Worm (Caenorhabditis elegans): ENCODE measurements around the gene Y16B4A.2.

The Y16B4A.2 gene

DNA sequence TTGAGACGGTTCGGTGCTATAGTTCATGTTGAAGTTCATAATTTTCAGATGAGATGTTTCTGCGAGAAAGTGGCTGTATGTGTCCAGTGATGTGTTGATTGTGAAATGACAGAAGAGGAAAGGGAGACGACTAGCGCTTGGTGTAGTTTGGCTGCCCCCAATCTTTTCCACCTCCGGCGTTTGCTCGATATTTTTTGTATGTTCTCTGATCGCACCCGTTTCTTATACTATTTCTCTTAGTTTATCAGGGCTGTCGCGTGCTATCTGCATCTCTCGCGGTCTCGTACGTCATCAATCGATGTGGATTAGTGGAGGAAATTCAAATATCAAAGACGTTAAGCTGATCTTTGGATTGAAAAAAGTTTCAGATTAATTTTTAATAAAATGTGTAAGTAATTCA is 39.1 kb upstream of the Y16B4A.2 start, which contains the start of gene atf-4 (continued):
- TF ChIP-seq fos-1 (tag; optimal IDR thresholded peaks at IDR 0.05) (no peak), lir-3 (tag; optimal IDR thresholded peaks at IDR 0.05) (no peak), nhr-28 (tag; optimal IDR thresholded peaks at IDR 0.05) (peak; percentile 86), T20F7.1 (GFP tag; optimal IDR thresholded peaks at IDR 0.05) (no peak), hif-1 (tag; optimal IDR thresholded peaks at IDR 0.05) (peak in 1 of 2 experiments; percentile 37), pha-4 (GFP tag; IDR thresholded peaks at IDR 0.05) (no peak), pha-4 (tag; optimal IDR thresholded peaks at IDR 0.05) (peak; percentile 39), hmg-1.1 (GFP tag; IDR thresholded peaks at IDR 0.05) (peak; percentile 36; the same call in 1 of the 2 replicates), cey-2 (tag; optimal IDR thresholded peaks at IDR 0.05; ENCODE audit: borderline replicate concordance, insufficient read depth) (no peak), T26A8.4 (GFP tag; IDR thresholded peaks at IDR 0.05) (peak; percentile 62; the same call in 1 of the 2 replicates), dmd-8 (GFP tag; IDR thresholded peaks at IDR 0.05) (peak; percentile 65; the same call in 1 of the 2 replicates), lin-1 (GFP tag; IDR thresholded peaks at IDR 0.05) (peak; percentile 68), madf-9 (GFP tag; conservative IDR thresholded peaks at IDR 0.05) (no peak), duxl-1 (tag; optimal IDR thresholded peaks at IDR 0.05; ENCODE audit: poor library complexity) (no peak), dve-1 (tag; optimal IDR thresholded peaks at IDR 0.05; ENCODE audit: insufficient read depth) (peak; percentile 91), egl-27 (tag; optimal IDR thresholded peaks at IDR 0.05) (no peak), lin-13 (GFP tag; optimal IDR thresholded peaks at IDR 0.05) (peak; percentile 24), ceh-82 (tag; optimal IDR thresholded peaks at IDR 0.05) (no peak), unc-130 (GFP tag; optimal IDR thresholded peaks at IDR 0.05) (no peak), attf-4 (tag; optimal IDR thresholded peaks at IDR 0.05) (no peak), nhr-48 (tag; optimal IDR thresholded peaks at IDR 0.05) (peak; percentile 82), ces-1 (GFP tag; optimal IDR thresholded peaks at IDR 0.05) (no peak), Y48G9A.11 (GFP tag; IDR thresholded peaks at IDR 0.05) (no peak), snpc-4 (tag; optimal IDR thresholded peaks at IDR 0.05) (no peak), mxl-3 (GFP tag; optimal IDR thresholded peaks at IDR 0.05) (peak; percentile 63), gei-8 (GFP tag; optimal IDR thresholded peaks at IDR 0.05) (no peak), F26F4.8 (GFP tag; conservative IDR thresholded peaks at IDR 0.05) (no peak), set-16 (GFP tag; IDR thresholded peaks at IDR 0.05) (no peak)

DNA sequence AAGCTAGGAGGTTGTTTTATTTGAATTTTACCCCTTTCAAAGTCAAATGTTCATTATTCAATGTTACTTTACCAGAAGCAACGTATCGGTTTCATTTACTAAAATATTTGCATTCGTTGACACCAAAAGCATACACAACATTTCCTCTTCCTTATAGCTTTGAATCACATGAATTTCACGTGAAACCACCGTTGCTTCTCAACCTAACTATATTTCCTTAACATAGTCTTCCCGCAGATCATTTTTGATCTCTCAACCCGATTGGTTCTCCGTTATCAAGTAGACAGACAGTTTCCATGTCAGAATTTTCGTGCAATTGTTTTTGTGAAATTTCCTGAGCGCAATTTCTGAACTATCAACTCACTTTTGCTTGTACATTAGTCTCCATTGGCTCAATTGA is 38.3 kb upstream of the Y16B4A.2 start:
- TF ChIP-seq tra-1 (GFP tag; IDR thresholded peaks at IDR 0.05) (0 out of 2 replicates have a peak, but pooled peaks have one; percentile 22), mxl-2 (GFP tag; conservative IDR thresholded peaks at IDR 0.05) (peak; percentile 96), dmd-6 (GFP tag; IDR thresholded peaks at IDR 0.05) (peak; percentile 70), mxl-3 (GFP tag; optimal IDR thresholded peaks at IDR 0.05) (no peak), nhr-28 (tag; optimal IDR thresholded peaks at IDR 0.05) (peak; percentile 9), hlh-11 (tag; optimal IDR thresholded peaks at IDR 0.05) (peak; percentile 20), nhr-77 (tag; optimal IDR thresholded peaks at IDR 0.05) (no peak), nhr-11 (tag; optimal IDR thresholded peaks at IDR 0.05) (no peak), madf-5 (GFP tag; IDR thresholded peaks at IDR 0.05) (no peak), T20F7.1 (GFP tag; optimal IDR thresholded peaks at IDR 0.05) (peak; percentile 41), nhr-48 (tag; optimal IDR thresholded peaks at IDR 0.05) (no peak), daf-16 (GFP tag; optimal IDR thresholded peaks at IDR 0.05) (no peak), daf-16 (tag; optimal IDR thresholded peaks at IDR 0.05) (peak; percentile 50), hlh-30 (tag; optimal IDR thresholded peaks at IDR 0.05; ENCODE audit: insufficient read depth) (peak; percentile 54)

ce11 chrX:14808796-14809195 is 37.1 kb upstream of the Y16B4A.2 start:
- peak; percentile 60 for TF ChIP-seq spr-3 (GFP tag; optimal IDR thresholded peaks at IDR 0.05)
- TF ChIP-seq pha-4 (GFP tag; IDR thresholded peaks at IDR 0.05) = no peak
- no peak for TF ChIP-seq pha-4 (tag; optimal IDR thresholded peaks at IDR 0.05)
- no peak for TF ChIP-seq daf-16 (GFP tag; optimal IDR thresholded peaks at IDR 0.05)
- peak; percentile 78 for TF ChIP-seq daf-16 (tag; optimal IDR thresholded peaks at IDR 0.05)
- no peak for TF ChIP-seq nhr-111 (GFP tag; optimal IDR thresholded peaks at IDR 0.05)
- no peak for TF ChIP-seq php-3 (GFP tag; IDR thresholded peaks at IDR 0.05)
- peak; percentile 13 for TF ChIP-seq hlh-11 (tag; optimal IDR thresholded peaks at IDR 0.05)
- TF ChIP-seq mep-1 (tag; optimal IDR thresholded peaks at IDR 0.05) = peak; percentile 23
- TF ChIP-seq hif-1 (tag; optimal IDR thresholded peaks at IDR 0.05) = peak in 1 of 2 experiments; percentile 20
- peak; percentile 22 for TF ChIP-seq duxl-1 (tag; optimal IDR thresholded peaks at IDR 0.05; ENCODE audit: poor library complexity)
- no peak for TF ChIP-seq nhr-76 (tag; optimal IDR thresholded peaks at IDR 0.05)
- peak; percentile 10 for TF ChIP-seq aha-1 (tag)
- TF ChIP-seq T26A8.4 (GFP tag; IDR thresholded peaks at IDR 0.05) = peak; percentile 72
- TF ChIP-seq lsy-2 (tag; optimal IDR thresholded peaks at IDR 0.05) = peak in 1 of 2 experiments; percentile 16
- 0 out of 2 replicates have a peak, but pooled peaks have one; percentile 25 for TF ChIP-seq lin-38 (GFP tag; IDR thresholded peaks at IDR 0.05)
- 0 out of 2 replicates have a peak, but pooled peaks have one; percentile 58 for TF ChIP-seq nhr-42 (GFP tag; IDR thresholded peaks at IDR 0.05)
- TF ChIP-seq T20F7.1 (GFP tag; optimal IDR thresholded peaks at IDR 0.05) = peak; percentile 38
- TF ChIP-seq sdz-12 (GFP tag; optimal IDR thresholded peaks at IDR 0.05) = peak; percentile 47
